Fruit fly (Drosophila melanogaster) whole organism, embryonic: Measurements from ENCODE around the gene CG11843.

Source experiments
- B-H1 ChIP-seq: fragments of 200-800 bp; sonication (Bioruptor generic); IDR thresholded peaks from 3 replicates; pipeline ENCODE4 v1.3.6; 2022; ENCODE audit warnings: missing biosample characterization, missing genetic modification characterization
- CG12104 ChIP-seq: fragments of 200-800 bp; sonication (Bioruptor generic); optimal IDR thresholded peaks from 3 replicates; lab custom pipeline; 2016; ENCODE audit warnings: missing biosample characterization, missing genetic modification characterization
- CG12219 ChIP-seq: fragments of 200-800 bp; sonication (Bioruptor generic); optimal IDR thresholded peaks from 3 replicates; lab custom pipeline; 2018; ENCODE audit warnings: missing biosample characterization, mild to moderate bottlenecking, missing genetic modification characterization
- CG12299 ChIP-seq: fragments of 200-800 bp; sonication (Bioruptor generic); optimal IDR thresholded peaks from 2 replicates; lab custom pipeline; 2018; ENCODE audit warnings: missing biosample characterization, mild to moderate bottlenecking, missing genetic modification characterization
- CG15011 ChIP-seq: fragments of 200-800 bp; sonication (Bioruptor generic); optimal IDR thresholded peaks from 3 replicates; lab custom pipeline; 2018; ENCODE audit warnings: missing biosample characterization, mild to moderate bottlenecking, missing genetic modification characterization
- CG1602 ChIP-seq: fragments of 200-800 bp; sonication (Bioruptor generic); optimal IDR thresholded peaks from 3 replicates; lab custom pipeline; 2016; ENCODE audit warnings: missing biosample characterization, missing genetic modification characterization
- CG17829 ChIP-seq: fragments of 200-800 bp; optimal IDR thresholded peaks from 2 replicates; lab custom pipeline; 2019; ENCODE audit warnings: missing biosample characterization, mild to moderate bottlenecking, missing genetic modification characterization, moderate library complexity
- CG18262 ChIP-seq: fragments of 200-800 bp; optimal IDR thresholded peaks from 3 replicates; lab custom pipeline; 2019; ENCODE audit warnings: missing biosample characterization, mild to moderate bottlenecking, missing genetic modification characterization, moderate library complexity
- CG18619 ChIP-seq: fragments of 200-800 bp; sonication (Bioruptor generic); optimal IDR thresholded peaks from 3 replicates; lab custom pipeline; 2017; ENCODE audit warnings: missing biosample characterization, mild to moderate bottlenecking, missing genetic modification characterization
- CG2120 ChIP-seq: fragments of 200-800 bp; sonication (Bioruptor generic); optimal IDR thresholded peaks from 3 replicates; lab custom pipeline; 2016; ENCODE audit warnings: missing biosample characterization, missing genetic modification characterization
- CG4854 ChIP-seq: fragments of 200-800 bp; sonication (Bioruptor generic); optimal IDR thresholded peaks from 2 replicates; lab custom pipeline; 2016; ENCODE audit warnings: missing biosample characterization, missing genetic modification characterization, inconsistent platforms
- CG5245 ChIP-seq: fragments of 200-800 bp; sonication (Bioruptor generic); optimal IDR thresholded peaks from 3 replicates; lab custom pipeline; 2016; ENCODE audit warnings: missing biosample characterization, missing genetic modification characterization
- CG7987 ChIP-seq: fragments of 200-800 bp; sonication (Bioruptor generic); optimal IDR thresholded peaks from 2 replicates; lab custom pipeline; 2018; ENCODE audit warnings: missing biosample characterization, mild to moderate bottlenecking, missing genetic modification characterization, moderate library complexity
- CG8944 ChIP-seq: fragments of 200-800 bp; sonication (Bioruptor generic); optimal IDR thresholded peaks from 3 replicates; lab custom pipeline; 2016; ENCODE audit warnings: missing biosample characterization, missing genetic modification characterization
- Dbx ChIP-seq: fragments of 200-800 bp; sonication (Bioruptor generic); IDR thresholded peaks from 3 replicates; pipeline ENCODE4 v1.3.6; 2022; ENCODE audit warnings: missing biosample characterization, missing genetic modification characterization
- Drgx ChIP-seq: fragments of 200-800 bp; sonication (Bioruptor generic); IDR thresholded peaks from 2 replicates; pipeline ENCODE4 v1.3.6; 2022; ENCODE audit warnings: missing biosample characterization, missing genetic modification characterization
- E2f1 ChIP-seq: fragments of 200-800 bp; sonication (Bioruptor generic); IDR thresholded peaks from 2 replicates; pipeline ENCODE4 v1.3.6; 2022; ENCODE audit warnings: missing biosample characterization, missing genetic modification characterization
- Fer3 ChIP-seq: fragments of 200-800 bp; sonication (Bioruptor generic); optimal IDR thresholded peaks from 2 replicates; lab custom pipeline; 2018; ENCODE audit warnings: missing biosample characterization, mild to moderate bottlenecking, missing genetic modification characterization, moderate library complexity
- HHEX ChIP-seq: fragments of 200-800 bp; sonication (Bioruptor generic); optimal IDR thresholded peaks from 3 replicates; lab custom pipeline; 2017; ENCODE audit warnings: missing biosample characterization, mild to moderate bottlenecking, missing genetic modification characterization, missing genetic modification reagents
- Hey ChIP-seq: fragments of 200-800 bp; sonication (Bioruptor generic); optimal IDR thresholded peaks from 3 replicates; lab custom pipeline; 2018; ENCODE audit warnings: missing biosample characterization, mild to moderate bottlenecking, missing genetic modification characterization
- HmgZ ChIP-seq: fragments of 200-800 bp; sonication (Bioruptor generic); optimal IDR thresholded peaks from 2 replicates; lab custom pipeline; 2018; ENCODE audit warnings: missing biosample characterization, mild to moderate bottlenecking, missing genetic modification characterization
- Hmr ChIP-seq: fragments of 200-800 bp; sonication (Bioruptor generic); optimal IDR thresholded peaks from 3 replicates; lab custom pipeline; 2017; ENCODE audit warnings: mild to moderate bottlenecking, missing biosample characterization, missing genetic modification reagents, missing genetic modification characterization
- Hr3 ChIP-seq: fragments of 200-800 bp; sonication (Bioruptor generic); optimal IDR thresholded peaks from 3 replicates; lab custom pipeline; 2016; ENCODE audit warnings: missing biosample characterization, missing genetic modification characterization
- Mad ChIP-seq: fragments of 200-800 bp; sonication (Bioruptor generic); optimal IDR thresholded peaks from 2 replicates; lab custom pipeline; 2016; ENCODE audit warnings: missing biosample characterization, missing genetic modification characterization
- Med ChIP-seq: fragments of 200-800 bp; sonication (Bioruptor generic); peaks from one replicate; lab custom pipeline; 2016; ENCODE audit warnings: missing biosample characterization, missing genetic modification characterization, mild to moderate bottlenecking, inconsistent platforms, moderate library complexity
- Ravus ChIP-seq: fragments of 200-800 bp; sonication (Bioruptor generic); IDR thresholded peaks from 2 replicates; pipeline ENCODE4 v1.3.6; 2022; ENCODE audit warnings: missing biosample characterization, missing genetic modification characterization
- Six4 ChIP-seq: fragments of 200-800 bp; sonication (Bioruptor generic); optimal IDR thresholded peaks from 2 replicates; lab custom pipeline; 2016; ENCODE audit warnings: missing biosample characterization, missing genetic modification characterization
- bcd ChIP-seq: fragments of 200-800 bp; sonication (Bioruptor generic); optimal IDR thresholded peaks from 2 replicates; lab custom pipeline; 2017; ENCODE audit warnings: missing biosample characterization, mild to moderate bottlenecking, missing genetic modification characterization
- chinmo ChIP-seq: fragments of 200-800 bp; sonication (Bioruptor generic); IDR thresholded peaks from 4 replicates; pipeline ENCODE4 v1.3.6; 2022; ENCODE audit warnings: missing biosample characterization, missing genetic modification characterization; ENCODE audit not compliant: partially characterized antibody
- dan ChIP-seq: fragments of 200-800 bp; sonication (Bioruptor generic); IDR thresholded peaks from 2 replicates; pipeline ENCODE4 v1.3.6; 2022; ENCODE audit warnings: missing biosample characterization, missing genetic modification characterization
- dpn ChIP-seq, 2 experiments: fragments of 200-800 bp; sonication (Bioruptor generic); optimal IDR thresholded peaks; 3 replicates each; lab custom pipeline; 2016; ENCODE audit warnings: missing biosample characterization in 2 of 2, missing genetic modification characterization in 2 of 2
- dysf ChIP-seq: fragments of 200-800 bp; sonication (Bioruptor generic); IDR thresholded peaks from 3 replicates; pipeline ENCODE4 v1.3.6; 2022; ENCODE audit warnings: missing biosample characterization, missing genetic modification characterization
- fd3F ChIP-seq: fragments of 200-800 bp; sonication (Bioruptor generic); optimal IDR thresholded peaks from 2 replicates; lab custom pipeline; 2018; ENCODE audit warnings: missing biosample characterization, mild to moderate bottlenecking, missing genetic modification characterization, moderate library complexity
- gem ChIP-seq: fragments of 200-800 bp; sonication (Bioruptor generic); optimal IDR thresholded peaks from 2 replicates; lab custom pipeline; 2019; ENCODE audit warnings: missing biosample characterization, mild to moderate bottlenecking, missing genetic modification characterization, moderate library complexity
- gsb-n ChIP-seq: fragments of 200-800 bp; sonication (Bioruptor generic); optimal IDR thresholded peaks from 3 replicates; lab custom pipeline; 2018; ENCODE audit warnings: missing biosample characterization, mild to moderate bottlenecking, missing genetic modification characterization
- her ChIP-seq: fragments of 200-800 bp; sonication (Bioruptor generic); optimal IDR thresholded peaks from 2 replicates; lab custom pipeline; 2016; ENCODE audit warnings: missing biosample characterization, missing genetic modification characterization
- kni ChIP-seq: fragments of 200-800 bp; sonication (Bioruptor generic); optimal IDR thresholded peaks from 3 replicates; lab custom pipeline; 2017; ENCODE audit warnings: mild to moderate bottlenecking, missing biosample characterization, missing genetic modification reagents, missing genetic modification characterization
- mam ChIP-seq: fragments of 200-800 bp; sonication (Bioruptor generic); optimal IDR thresholded peaks from 3 replicates; lab custom pipeline; 2016; ENCODE audit warnings: missing biosample characterization, missing genetic modification characterization
- mirr ChIP-seq: fragments of 200-800 bp; sonication (Bioruptor generic); optimal IDR thresholded peaks from 3 replicates; lab custom pipeline; 2018; ENCODE audit warnings: missing biosample characterization, mild to moderate bottlenecking, missing genetic modification characterization
- org-1 ChIP-seq: fragments of 200-800 bp; sonication (Bioruptor generic); optimal IDR thresholded peaks from 2 replicates; lab custom pipeline; 2017; ENCODE audit warnings: missing biosample characterization, missing genetic modification characterization
- pho ChIP-seq: fragments of 200-800 bp; sonication (Bioruptor generic); optimal IDR thresholded peaks from 2 replicates; lab custom pipeline; 2016; ENCODE audit warnings: missing biosample characterization, missing genetic modification characterization
- repo ChIP-seq: fragments of 200-800 bp; sonication (Bioruptor generic); optimal IDR thresholded peaks from 2 replicates; lab custom pipeline; 2016; ENCODE audit warnings: missing biosample characterization, missing genetic modification characterization
- sc ChIP-seq, 3 experiments: fragments of >200 bp in 2 of 3; fragments of 200-800 bp in 1 of 3; sonication (Bioruptor generic) in 1 of 3; optimal IDR thresholded peaks; 2 replicates in 2 of 3; 3 replicates in 1 of 3; lab custom pipeline; 2017; ENCODE audit warnings: mild to moderate bottlenecking in 1 of 3, missing biosample characterization in 1 of 3, missing genetic modification characterization in 1 of 3, missing genetic modification reagents in 1 of 3
- schlank ChIP-seq: fragments of 200-800 bp; sonication (Bioruptor generic); optimal IDR thresholded peaks from 2 replicates; lab custom pipeline; 2018; ENCODE audit warnings: missing biosample characterization, mild to moderate bottlenecking, missing genetic modification characterization
- seq ChIP-seq: fragments of 200-800 bp; sonication (Bioruptor generic); IDR thresholded peaks from 2 replicates; pipeline ENCODE4 v1.3.6; 2022; ENCODE audit warnings: missing biosample characterization, missing genetic modification characterization
- slbo ChIP-seq: fragments of 200-800 bp; sonication (Bioruptor generic); IDR thresholded peaks from 2 replicates; pipeline ENCODE4 v1.3.6; 2022; ENCODE audit warnings: missing biosample characterization, missing genetic modification characterization
- so ChIP-seq: fragments of 200-800 bp; sonication (Bioruptor generic); IDR thresholded peaks from 3 replicates; pipeline ENCODE4 v1.3.6; 2022; ENCODE audit warnings: missing biosample characterization, missing genetic modification characterization
- tgo ChIP-seq: fragments of 200-800 bp; sonication (Bioruptor generic); IDR thresholded peaks from 3 replicates; pipeline ENCODE4 v1.3.6; 2022; ENCODE audit warnings: missing biosample characterization, missing genetic modification characterization
- ttk ChIP-seq: fragments of 200-800 bp; sonication (Bioruptor generic); IDR thresholded peaks from 2 replicates; pipeline ENCODE4 v2.1.2; 2022; ENCODE audit warnings: missing biosample characterization, missing genetic modification characterization

CG11843 gene

DNA sequence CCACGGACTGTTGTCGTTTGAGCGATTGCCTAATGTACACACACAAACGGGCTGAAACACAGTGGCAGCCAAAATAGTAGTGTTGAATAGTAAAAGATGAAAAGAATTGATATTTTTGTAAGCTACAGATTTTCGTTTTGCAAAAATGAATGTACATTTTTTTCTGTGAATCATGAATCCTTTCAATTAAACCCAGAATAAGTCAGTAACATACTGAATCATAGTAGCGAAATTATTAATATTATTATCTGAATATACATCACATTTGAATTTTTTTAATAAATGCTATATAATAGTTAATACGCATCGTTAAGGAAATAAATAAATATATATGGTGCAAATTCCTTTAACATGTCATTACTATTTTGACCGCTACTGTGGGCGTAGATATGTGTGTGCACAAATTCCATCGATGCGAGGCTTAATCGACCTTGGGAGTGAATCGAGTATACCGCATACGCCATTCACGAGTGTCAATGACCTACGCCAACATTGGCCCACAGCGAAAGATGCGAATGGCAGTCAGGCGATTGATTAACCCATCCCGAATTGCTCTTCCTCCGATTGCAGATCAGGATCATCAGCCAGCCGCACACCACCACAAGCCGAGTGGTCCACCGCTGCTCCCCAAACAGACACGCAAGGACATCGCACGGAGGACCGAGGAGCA, 13.5 kb upstream of the CG11843 start (continued):
- no peak for TF ChIP-seq CG7987 (GFP tag; lab: Kevin White, UChicago)
- peak; percentile 54 for TF ChIP-seq E2f1
- TF ChIP-seq schlank (tag; lab: Kevin White, UChicago) = no peak
- TF ChIP-seq CG1602 = peak; percentile 57
- TF ChIP-seq Med = peak; percentile 72
- no peak for TF ChIP-seq Hmr (GFP tag; lab: Kevin White, UChicago)
- TF ChIP-seq CG12299 (tag; lab: Kevin White, UChicago) = peak; percentile 15
- no peak for TF ChIP-seq CG5245
- peak; percentile 64; the same call in 1 of the 4 replicates for TF ChIP-seq chinmo (GFP tag; lab: Robert Waterston, UW)
- peak; percentile 59 for TF ChIP-seq CG18619 (GFP tag; lab: Kevin White, UChicago)
- TF ChIP-seq kni (GFP tag; lab: Kevin White, UChicago) = no peak
- peak; percentile 48; the same call in 1 of the 2 replicates for TF ChIP-seq Drgx
- TF ChIP-seq dan = no peak
- peak; percentile 46 for TF ChIP-seq slbo (GFP tag; lab: Robert Waterston, UW)
- peak; percentile 28 for TF ChIP-seq her (GFP tag; lab: Kevin White, UChicago)
- TF ChIP-seq pho (GFP tag; lab: Kevin White, UChicago) = peak; percentile 23
- peak; percentile 46 for TF ChIP-seq CG12219 (GFP tag; lab: Kevin White, UChicago)
- TF ChIP-seq seq (GFP tag; lab: Robert Waterston, UW) = peak; percentile 68
- TF ChIP-seq dysf (GFP tag; lab: Robert Waterston, UW) = peak; percentile 68; the same call in 2 of the 3 replicates
- TF ChIP-seq CG15011 (GFP tag; lab: Kevin White, UChicago) = peak; percentile 65
- TF ChIP-seq HHEX (GFP tag; lab: Kevin White, UChicago) = peak; percentile 64
- TF ChIP-seq Mad (GFP tag; lab: Kevin White, UChicago) = no peak
- TF ChIP-seq bcd (GFP tag; lab: Kevin White, UChicago) = no peak
- peak; percentile 70 for TF ChIP-seq CG12104 (GFP tag; lab: Kevin White, UChicago)
- peak in 1 of 2 experiments; percentile 72 for TF ChIP-seq dpn (GFP tag; optimal IDR thresholded peaks at IDR 0.05; lab: Kevin White, UChicago)
- peak; percentile 71 for TF ChIP-seq HmgZ
- peak; percentile 80 for TF ChIP-seq CG17829 (tag; lab: Kevin White, UChicago)
- peak; percentile 70 for TF ChIP-seq Hr3 (GFP tag; lab: Kevin White, UChicago)
- peak; percentile 64 for TF ChIP-seq Fer3
- peak; percentile 10; the same call in 1 of the 2 replicates for TF ChIP-seq Ravus (GFP tag; lab: Robert Waterston, UW)
- peak; percentile 57 for TF ChIP-seq fd3F
- TF ChIP-seq CG2120 (GFP tag; lab: Kevin White, UChicago) = peak; percentile 52
- TF ChIP-seq Dbx (GFP tag; lab: Robert Waterston, UW) = 0 out of 3 replicates have a peak, but pooled peaks have one; percentile 43
- TF ChIP-seq tgo (GFP tag; lab: Robert Waterston, UW) = peak; percentile 48; the same call in 2 of the 3 replicates
- TF ChIP-seq mam (GFP tag; lab: Kevin White, UChicago) = peak; percentile 41
- TF ChIP-seq gsb-n (tag; lab: Kevin White, UChicago) = no peak
- peak; percentile 47; the same call in 1 of the 2 replicates for TF ChIP-seq ttk (GFP tag; lab: Robert Waterston, UW)
- TF ChIP-seq repo (GFP tag; lab: Kevin White, UChicago) = no peak
- TF ChIP-seq CG4854 = peak; percentile 18
- 0 out of 3 replicates have a peak, but pooled peaks have one; percentile 37 for TF ChIP-seq so (GFP tag; lab: Robert Waterston, UW)
- peak; percentile 37; the same call in 1 of the 3 replicates for TF ChIP-seq B-H1 (GFP tag; lab: Robert Waterston, UW)
- TF ChIP-seq Hey (tag; lab: Kevin White, UChicago) = no peak
- TF ChIP-seq CG8944 = no peak
- peak; percentile 76 for TF ChIP-seq CG18262
- TF ChIP-seq org-1 (GFP tag; lab: Kevin White, UChicago) = peak; percentile 72
- peak; percentile 31 for TF ChIP-seq Six4 (GFP tag; lab: Kevin White, UChicago)
- no peak for TF ChIP-seq sc (optimal IDR thresholded peaks at IDR 0.05; lab: Kevin White, UChicago)
- peak; percentile 54 for TF ChIP-seq sc (GFP tag; optimal IDR thresholded peaks at IDR 0.05; lab: Kevin White, UChicago)
- TF ChIP-seq mirr (GFP tag; lab: Kevin White, UChicago) = no peak
- peak; percentile 88 for TF ChIP-seq gem
